Worm (Caenorhabditis elegans): ENCODE results near the gene srh-203.
"Not testable (repeated sequence)": the region's sequence is repeated elsewhere in the genome, so short reads cannot be mapped to it uniquely, and the experiment has no call there.

srh-203 gene

ce11 chrV:17456197-17456596 lies at the start of gene srh-203:
Gene srh-203 (minus strand): TSS chrV:17456297.
- TF ChIP-seq nhr-21, nhr-6, aly-2 (tag; optimal IDR thresholded peaks at IDR 0.05): not testable (repeated sequence)

ce11 chrV:17500055-17500454 lies 44.0 kb upstream of the srh-203 start:
- TF ChIP-seq nhr-129 (tag; optimal IDR thresholded peaks at IDR 0.05) (no peak), alr-1 (tag; optimal IDR thresholded peaks at IDR 0.05) (no peak), lin-39 (tag; optimal IDR thresholded peaks at IDR 0.05) (no peak), mdl-1 (tag; optimal IDR thresholded peaks at IDR 0.05) (no peak), nhr-77 (tag; optimal IDR thresholded peaks at IDR 0.05) (no peak), crh-2 (tag; optimal IDR thresholded peaks at IDR 0.05) (no peak), sem-4 (tag; optimal IDR thresholded peaks at IDR 0.05) (no peak), ama-1 (optimal IDR thresholded peaks at IDR 0.05) (no peak), unc-39 (tag; optimal IDR thresholded peaks at IDR 0.05) (no peak), blmp-1 (tag; optimal IDR thresholded peaks at IDR 0.05; ENCODE audit: insufficient read depth) (no peak), nhr-6 (tag; optimal IDR thresholded peaks at IDR 0.05) (no peak), dmd-4 (tag; optimal IDR thresholded peaks at IDR 0.05) (no peak)

ce11 chrV:17496071-17496470 lies 40.0 kb upstream of the srh-203 start, which contains the start of gene srh-118:
Gene srh-118 (minus strand): TSS chrV:17496171.
- TF ChIP-seq lsy-2 (tag; optimal IDR thresholded peaks at IDR 0.05) (no peak), unc-39 (tag; optimal IDR thresholded peaks at IDR 0.05) (no peak), nhr-23 (tag; optimal IDR thresholded peaks at IDR 0.05) (no peak), mbf-1 (tag; optimal IDR thresholded peaks at IDR 0.05) (no peak), mab-5 (tag; optimal IDR thresholded peaks at IDR 0.05) (no peak), sma-3 (GFP tag; optimal IDR thresholded peaks at IDR 0.05) (no peak), zag-1 (tag; optimal IDR thresholded peaks at IDR 0.05) (no peak), peb-1 (tag; optimal IDR thresholded peaks at IDR 0.05) (no peak), aly-2 (tag; optimal IDR thresholded peaks at IDR 0.05) (no peak), blmp-1 (tag; optimal IDR thresholded peaks at IDR 0.05; ENCODE audit: insufficient read depth) (no peak), sem-4 (tag; optimal IDR thresholded peaks at IDR 0.05) (no peak), ztf-11 (tag; optimal IDR thresholded peaks at IDR 0.05) (no peak), nhr-11 (tag; optimal IDR thresholded peaks at IDR 0.05) (no peak), ztf-4 (tag; optimal IDR thresholded peaks at IDR 0.05) (no peak), mdl-1 (tag; optimal IDR thresholded peaks at IDR 0.05) (no peak), nhr-10 (tag; optimal IDR thresholded peaks at IDR 0.05) (no peak), nhr-6 (tag; optimal IDR thresholded peaks at IDR 0.05) (no peak), Y55F3AM.14 (GFP tag; optimal IDR thresholded peaks at IDR 0.05) (no peak)

ce11 chrV:17493732-17494131 lies 37.6 kb upstream of the srh-203 start, which contains the start of gene fbxa-102:
Gene fbxa-102 (minus strand): TSS chrV:17493832.
- TF ChIP-seq nhr-77 (tag; optimal IDR thresholded peaks at IDR 0.05) (no peak), peb-1 (tag; optimal IDR thresholded peaks at IDR 0.05) (no peak), unc-39 (tag; optimal IDR thresholded peaks at IDR 0.05) (no peak), ceh-82 (tag; optimal IDR thresholded peaks at IDR 0.05) (no peak), lin-11 (tag; optimal IDR thresholded peaks at IDR 0.05) (no peak), crh-2 (tag; optimal IDR thresholded peaks at IDR 0.05) (no peak), snpc-4 (tag; optimal IDR thresholded peaks at IDR 0.05) (no peak), Y55F3AM.14 (GFP tag; optimal IDR thresholded peaks at IDR 0.05) (no peak), lin-39 (tag; optimal IDR thresholded peaks at IDR 0.05) (no peak), lsy-2 (tag; optimal IDR thresholded peaks at IDR 0.05) (no peak), dmd-4 (tag; optimal IDR thresholded peaks at IDR 0.05) (no peak), ceh-16 (tag; optimal IDR thresholded peaks at IDR 0.05) (no peak), nhr-237 (tag; optimal IDR thresholded peaks at IDR 0.05) (no peak), gmeb-1 (tag; optimal IDR thresholded peaks at IDR 0.05) (no peak), mdl-1 (tag; optimal IDR thresholded peaks at IDR 0.05) (no peak), ztf-4 (tag; optimal IDR thresholded peaks at IDR 0.05) (no peak), ztf-1 (GFP tag; conservative IDR thresholded peaks at IDR 0.05) (no peak), nhr-21 (tag; optimal IDR thresholded peaks at IDR 0.05) (no peak), elt-1 (tag; optimal IDR thresholded peaks at IDR 0.05) (no peak)

ce11 chrV:17486034-17486433 lies 29.9 kb upstream of the srh-203 start, which contains the start of gene scl-24:
Gene scl-24 (plus strand): TSS chrV:17486334.
- TF ChIP-seq blmp-1 (tag; optimal IDR thresholded peaks at IDR 0.05; ENCODE audit: insufficient read depth) (no peak), nhr-6 (tag; optimal IDR thresholded peaks at IDR 0.05) (no peak), crh-2 (tag; optimal IDR thresholded peaks at IDR 0.05) (no peak), mbf-1 (tag; optimal IDR thresholded peaks at IDR 0.05) (no peak), nhr-10 (tag; optimal IDR thresholded peaks at IDR 0.05) (no peak), lsy-2 (tag; optimal IDR thresholded peaks at IDR 0.05) (no peak), aly-2 (tag; optimal IDR thresholded peaks at IDR 0.05) (no peak), ztf-4 (tag; optimal IDR thresholded peaks at IDR 0.05) (no peak), snpc-4 (tag; optimal IDR thresholded peaks at IDR 0.05) (no peak), nhr-129 (tag; optimal IDR thresholded peaks at IDR 0.05) (no peak), lin-39 (tag; optimal IDR thresholded peaks at IDR 0.05) (no peak)
